Fruit fly (Drosophila melanogaster): ENCODE measurements around the gene Mhcl.
A peak's percentile ranks its signal among the peaks of the same experiment; 100 is the strongest.

Gene Mhcl

DNA sequence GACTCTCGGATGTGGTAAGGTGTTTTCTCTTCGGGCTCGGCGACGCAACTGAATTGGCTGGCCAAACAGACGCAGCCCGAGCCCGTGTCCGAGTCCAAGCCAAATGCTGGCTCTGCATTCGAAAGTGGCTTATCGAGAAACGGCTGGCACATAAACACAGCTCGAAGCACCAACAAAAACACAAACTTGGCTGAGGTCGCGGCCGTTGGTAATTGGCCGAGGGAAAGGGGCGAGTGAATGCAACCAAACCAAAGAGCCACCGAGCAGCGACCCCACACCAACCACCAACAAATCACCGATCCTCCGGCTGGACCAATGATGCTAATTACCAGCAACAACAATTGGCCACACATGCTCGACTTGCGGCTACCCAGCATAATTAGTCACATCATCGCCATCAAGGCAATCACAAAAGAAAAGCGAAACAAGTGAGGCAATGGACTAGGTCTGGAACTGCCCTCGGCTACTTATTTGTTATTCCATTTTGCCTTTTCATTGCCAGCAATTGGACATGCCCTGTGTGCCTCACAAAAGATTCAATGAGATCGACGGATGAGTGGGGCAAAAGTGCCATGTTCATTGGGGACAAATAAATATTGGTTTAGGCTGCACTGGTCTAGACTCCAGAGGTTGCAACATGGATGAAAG lies 17.5 kb downstream of the Mhcl start, which contains the start of gene CG32855 (continued):
- TF ChIP-seq D19A (tag; optimal IDR thresholded peaks at IDR 0.05) (no peak), Dp (GFP tag; optimal IDR thresholded peaks at IDR 0.05) (no peak), CG30431 (GFP tag; optimal IDR thresholded peaks at IDR 0.05) (no peak), Dek (tag; optimal IDR thresholded peaks at IDR 0.05) (no peak), CG7372 (GFP tag; IDR thresholded peaks at IDR 0.05) (no peak), Sry-β (GFP tag; optimal IDR thresholded peaks at IDR 0.05) (no peak), Sox102F (GFP tag; optimal IDR thresholded peaks at IDR 0.05) (peak; percentile 32), bab2 (GFP tag; optimal IDR thresholded peaks at IDR 0.05) (no peak), CG11093 (GFP tag; IDR thresholded peaks at IDR 0.05) (no peak), z (GFP tag; IDR thresholded peaks at IDR 0.05) (no peak), Dip2 (GFP tag; IDR thresholded peaks at IDR 0.05) (no peak), CG12942 (GFP tag; optimal IDR thresholded peaks at IDR 0.05) (no peak), vvl (GFP tag; IDR thresholded peaks at IDR 0.05) (0 out of 2 replicates have a peak, but pooled peaks have one; percentile 20), Camta (GFP tag; optimal IDR thresholded peaks at IDR 0.05) (no peak), ERR (GFP tag; optimal IDR thresholded peaks at IDR 0.05) (no peak), maf-S (GFP tag; optimal IDR thresholded peaks at IDR 0.05) (no peak)

DNA sequence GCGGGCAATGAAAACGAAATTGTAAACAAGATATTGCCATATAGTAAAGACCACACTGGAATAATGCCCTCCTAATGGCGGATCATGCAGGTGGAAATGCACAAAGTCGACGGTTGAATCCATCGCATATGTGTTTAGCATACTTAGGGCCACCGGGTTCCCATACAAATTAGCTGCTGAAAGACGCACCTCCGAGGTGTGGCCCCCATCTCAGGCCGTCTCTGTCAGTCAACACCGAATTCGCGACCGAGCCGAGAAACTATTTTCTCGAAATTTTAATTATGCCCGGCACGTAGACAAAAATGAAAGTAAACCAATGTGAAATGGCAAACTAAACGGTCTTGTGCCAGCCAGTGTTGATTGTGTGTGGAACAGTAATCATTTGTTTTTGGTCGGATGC lies 20.3 kb downstream of the Mhcl start:
- no peak for TF ChIP-seq CG2875 (GFP tag; optimal IDR thresholded peaks at IDR 0.05)
- TF ChIP-seq ems (GFP tag; optimal IDR thresholded peaks at IDR 0.05) = no peak
- no peak for TF ChIP-seq CG7928 (GFP tag; optimal IDR thresholded peaks at IDR 0.05)
- no peak for TF ChIP-seq CG4360 (GFP tag; IDR thresholded peaks at IDR 0.05)
- TF ChIP-seq Blimp-1 (GFP tag; optimal IDR thresholded peaks at IDR 0.05) = peak; percentile 55
- TF ChIP-seq kni (GFP tag; optimal IDR thresholded peaks at IDR 0.05) = no peak
- TF ChIP-seq CG5245 (GFP tag; optimal IDR thresholded peaks at IDR 0.05) = no peak
- no peak for TF ChIP-seq CG1792 (GFP tag; optimal IDR thresholded peaks at IDR 0.05)
- no peak for TF ChIP-seq NK7.1 (GFP tag; optimal IDR thresholded peaks at IDR 0.05)
- no peak for TF ChIP-seq sna (GFP tag; IDR thresholded peaks at IDR 0.05; ENCODE audit: partially characterized antibody)
- peak; percentile 64; the same call in 1 of the 2 replicates for TF ChIP-seq vvl (GFP tag; IDR thresholded peaks at IDR 0.05)
- no peak for TF ChIP-seq CG6689 (GFP tag; IDR thresholded peaks at IDR 0.05)
- TF ChIP-seq Med (GFP tag) = peak; percentile 1
- no peak for TF ChIP-seq CG13123 (GFP tag; optimal IDR thresholded peaks at IDR 0.05)
- no peak for TF ChIP-seq fd102C (GFP tag; optimal IDR thresholded peaks at IDR 0.05)
- no peak for TF ChIP-seq Doc2 (GFP tag; IDR thresholded peaks at IDR 0.05)
- no peak for TF ChIP-seq CG10543 (GFP tag; optimal IDR thresholded peaks at IDR 0.05)
- TF ChIP-seq mam (GFP tag; optimal IDR thresholded peaks at IDR 0.05) = no peak
- TF ChIP-seq Fer3 (tag; optimal IDR thresholded peaks at IDR 0.05) = no peak
- TF ChIP-seq gro (GFP tag; optimal IDR thresholded peaks at IDR 0.05) = no peak
- TF ChIP-seq CG17361 (GFP tag; IDR thresholded peaks at IDR 0.05) = no peak

DNA sequence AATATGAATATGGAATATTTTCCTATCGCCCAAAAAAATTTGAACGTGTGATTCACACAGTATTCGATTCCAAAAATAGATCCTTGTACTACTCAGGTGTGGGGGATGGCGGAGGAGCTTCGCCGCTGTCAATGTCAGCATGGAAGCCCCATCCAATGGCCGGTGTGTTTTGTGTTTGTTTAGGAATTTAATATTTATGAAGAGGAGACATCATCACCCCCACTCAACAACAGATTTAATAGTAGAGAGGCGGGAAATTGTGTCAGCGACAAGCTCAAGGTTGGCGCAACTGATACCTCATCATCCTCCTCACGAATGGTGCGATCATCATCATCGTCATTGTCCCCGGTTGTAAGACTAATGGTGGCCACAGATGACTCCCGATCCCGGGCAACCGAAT lies 24.4 kb downstream of the Mhcl start:
- TF ChIP-seq CG11504 (tag; optimal IDR thresholded peaks at IDR 0.05) = peak; percentile 3
- TF ChIP-seq CG30431 (GFP tag; optimal IDR thresholded peaks at IDR 0.05) = no peak
- no peak for TF ChIP-seq gfzf (GFP tag; optimal IDR thresholded peaks at IDR 0.05)
- TF ChIP-seq sd (tag; optimal IDR thresholded peaks at IDR 0.05) = peak; percentile 90
- no peak for TF ChIP-seq Ravus (GFP tag; IDR thresholded peaks at IDR 0.05)
- TF ChIP-seq Elba2 (GFP tag; optimal IDR thresholded peaks at IDR 0.05) = no peak
- no peak for TF ChIP-seq CG6813 (GFP tag; optimal IDR thresholded peaks at IDR 0.05)
- no peak for TF ChIP-seq Xrp1 (GFP tag; IDR thresholded peaks at IDR 0.05)
- TF ChIP-seq gem (tag; optimal IDR thresholded peaks at IDR 0.05) = no peak
- peak; percentile 12 for TF ChIP-seq CG10543 (GFP tag; optimal IDR thresholded peaks at IDR 0.05)
- no peak for TF ChIP-seq CG14860 (GFP tag; IDR thresholded peaks at IDR 0.05; ENCODE audit: partially characterized antibody)
- TF ChIP-seq dmrt99B (tag; optimal IDR thresholded peaks at IDR 0.05) = no peak
- TF ChIP-seq CG10209 (GFP tag; optimal IDR thresholded peaks at IDR 0.05) = no peak
- no peak for TF ChIP-seq Hr78 (GFP tag; optimal IDR thresholded peaks at IDR 0.05)
- peak; percentile 85 for TF ChIP-seq so (GFP tag; IDR thresholded peaks at IDR 0.05)
- no peak for TF ChIP-seq Six4 (GFP tag; optimal IDR thresholded peaks at IDR 0.05)
